Worm (Caenorhabditis elegans) whole organism, L3 larva: ENCODE measurements around the gene F25G6.8.
"Not testable (repeated sequence)": the region's sequence is repeated elsewhere in the genome, so short reads cannot be mapped to it uniquely, and the experiment has no call there.

Source experiments
- R02D3.7 ChIP-seq: fragments of 150-350 bp; optimal IDR thresholded peaks from 2 replicates; lab custom pipeline; 2014; ENCODE audit warnings: missing biosample characterization, missing genetic modification characterization
- aly-2 ChIP-seq: fragments of 150-350 bp; optimal IDR thresholded peaks from 2 replicates; lab custom pipeline; 2014; ENCODE audit warnings: missing biosample characterization, missing genetic modification characterization
- ama-1 ChIP-seq: fragments of 150-350 bp; optimal IDR thresholded peaks from 2 replicates; lab custom pipeline; 2018
- ceh-16 ChIP-seq: sonication (generic microtip); optimal IDR thresholded peaks from 2 replicates; lab custom pipeline; 2017; ENCODE audit warnings: missing biosample characterization, missing genetic modification characterization
- ceh-28 ChIP-seq: fragments of 150-350 bp; optimal IDR thresholded peaks from 2 replicates; lab custom pipeline; 2014; ENCODE audit warnings: missing biosample characterization, missing genetic modification reagents, missing genetic modification characterization
- ceh-82 ChIP-seq: fragments of 150-350 bp; optimal IDR thresholded peaks from 2 replicates; lab custom pipeline; 2014; ENCODE audit warnings: missing biosample characterization, missing genetic modification characterization
- daf-12 ChIP-seq: fragments of 150-350 bp; optimal IDR thresholded peaks from 2 replicates; lab custom pipeline; 2014; ENCODE audit warnings: missing biosample characterization, missing genetic modification reagents, missing genetic modification characterization
- egl-5 ChIP-seq: fragments of 150-350 bp; optimal IDR thresholded peaks from 2 replicates; lab custom pipeline; 2017; ENCODE audit warnings: missing biosample characterization, missing genetic modification reagents, missing genetic modification characterization, inconsistent platforms
- elt-1 ChIP-seq: fragments of 150-350 bp; optimal IDR thresholded peaks from 2 replicates; lab custom pipeline; 2014; ENCODE audit warnings: missing biosample characterization, missing genetic modification characterization
- elt-2 ChIP-seq: sonication (generic microtip); optimal IDR thresholded peaks from 2 replicates; lab custom pipeline; 2016; ENCODE audit warnings: missing genetic modification reagents, mild to moderate bottlenecking, missing genetic modification characterization, missing compliant biosample characterization
- eor-1 ChIP-seq, 2 experiments: fragments of 150-350 bp; optimal IDR thresholded peaks; 2 replicates each; lab custom pipeline; 2014 to 2018; ENCODE audit warnings: missing biosample characterization in 2 of 2, missing genetic modification characterization in 2 of 2
- fkh-10 ChIP-seq: sonication (generic microtip); optimal IDR thresholded peaks from 2 replicates; lab custom pipeline; 2017; ENCODE audit warnings: missing biosample characterization, missing genetic modification reagents, missing genetic modification characterization
- fkh-2 ChIP-seq: fragments of 150-350 bp; optimal IDR thresholded peaks from 2 replicates; lab custom pipeline; 2014; ENCODE audit warnings: missing biosample characterization, missing genetic modification reagents, missing genetic modification characterization
- fos-1 ChIP-seq: fragments of 150-350 bp; optimal IDR thresholded peaks from 2 replicates; lab custom pipeline; 2014; ENCODE audit warnings: missing biosample characterization, missing genetic modification characterization
- hmg-11 ChIP-seq: sonication (generic microtip); optimal IDR thresholded peaks from 2 replicates; lab custom pipeline; 2016; ENCODE audit warnings: missing genetic modification characterization, missing compliant biosample characterization
- lin-15B ChIP-seq: fragments of 150-350 bp; optimal IDR thresholded peaks from 2 replicates; lab custom pipeline; 2014; ENCODE audit warnings: missing biosample characterization, missing genetic modification characterization
- lsy-12 ChIP-seq: sonication (generic microtip); optimal IDR thresholded peaks from 2 replicates; lab custom pipeline; 2016; ENCODE audit warnings: mild to moderate bottlenecking, missing genetic modification characterization, missing compliant biosample characterization
- mdl-1 ChIP-seq: fragments of 150-350 bp; optimal IDR thresholded peaks from 2 replicates; lab custom pipeline; 2014; ENCODE audit warnings: missing biosample characterization, missing genetic modification characterization
- mml-1 ChIP-seq: fragments of 150-350 bp; sonication (generic microtip); optimal IDR thresholded peaks from 3 replicates; lab custom pipeline; 2014; ENCODE audit warnings: missing biosample characterization, missing genetic modification characterization
- nfya-1 ChIP-seq: sonication (generic microtip); optimal IDR thresholded peaks from 2 replicates; lab custom pipeline; 2017; ENCODE audit warnings: missing genetic modification characterization, mild to moderate bottlenecking, missing compliant biosample characterization, antibody characterized with exemption, moderate library complexity; ENCODE audit not compliant: insufficient read depth
- nhr-11 ChIP-seq: fragments of 150-350 bp; optimal IDR thresholded peaks from 2 replicates; lab custom pipeline; 2014; ENCODE audit warnings: missing biosample characterization, missing genetic modification characterization
- nhr-12 ChIP-seq: fragments of 150-350 bp; optimal IDR thresholded peaks from 2 replicates; lab custom pipeline; 2014; ENCODE audit warnings: missing biosample characterization, missing genetic modification characterization
- nhr-23 ChIP-seq: fragments of 150-350 bp; optimal IDR thresholded peaks from 2 replicates; lab custom pipeline; 2014; ENCODE audit warnings: missing biosample characterization, missing genetic modification reagents, missing genetic modification characterization
- nhr-237 ChIP-seq: fragments of 150-350 bp; optimal IDR thresholded peaks from 2 replicates; lab custom pipeline; 2014; ENCODE audit warnings: missing biosample characterization, missing genetic modification characterization
- nhr-76 ChIP-seq: fragments of 150-350 bp; sonication (generic microtip); optimal IDR thresholded peaks from 5 replicates; lab custom pipeline; 2014; ENCODE audit warnings: missing biosample characterization, missing genetic modification characterization
- nhr-77 ChIP-seq: fragments of 150-350 bp; optimal IDR thresholded peaks from 2 replicates; lab custom pipeline; 2014; ENCODE audit warnings: missing biosample characterization, missing genetic modification characterization
- pha-4 ChIP-seq: fragments of 150-350 bp; optimal IDR thresholded peaks from 2 replicates; lab custom pipeline; 2014; ENCODE audit warnings: missing biosample characterization, missing genetic modification reagents, missing genetic modification characterization
- pqm-1 ChIP-seq: fragments of 150-350 bp; optimal IDR thresholded peaks from 2 replicates; lab custom pipeline; 2017; ENCODE audit warnings: missing biosample characterization, missing genetic modification characterization, inconsistent platforms
- sea-2 ChIP-seq: fragments of 150-350 bp; sonication (generic microtip); optimal IDR thresholded peaks from 4 replicates; lab custom pipeline; 2014; ENCODE audit warnings: missing biosample characterization, missing genetic modification reagents, missing genetic modification characterization
- skn-1 ChIP-seq: fragments of 150-350 bp; optimal IDR thresholded peaks from 2 replicates; lab custom pipeline; 2014; ENCODE audit warnings: missing biosample characterization, missing genetic modification characterization
- snpc-4 ChIP-seq: fragments of 150-350 bp; optimal IDR thresholded peaks from 2 replicates; lab custom pipeline; 2014; ENCODE audit warnings: missing biosample characterization, missing genetic modification characterization
- tbx-2 ChIP-seq: sonication (generic microtip); optimal IDR thresholded peaks from 2 replicates; lab custom pipeline; 2016; ENCODE audit warnings: mild to moderate bottlenecking, missing genetic modification characterization, missing compliant biosample characterization
- unc-39 ChIP-seq: sonication (generic microtip); optimal IDR thresholded peaks from 4 replicates; lab custom pipeline; 2017; ENCODE audit warnings: missing biosample characterization, missing genetic modification characterization
- zag-1 ChIP-seq: fragments of 150-350 bp; optimal IDR thresholded peaks from 2 replicates; lab custom pipeline; 2014; ENCODE audit warnings: missing biosample characterization, missing genetic modification characterization
- ztf-11 ChIP-seq: fragments of 150-350 bp; optimal IDR thresholded peaks from 2 replicates; lab custom pipeline; 2014; ENCODE audit warnings: missing biosample characterization, missing genetic modification characterization
- ztf-4 ChIP-seq: fragments of 150-350 bp; optimal IDR thresholded peaks from 2 replicates; lab custom pipeline; 2014; ENCODE audit warnings: missing biosample characterization, missing genetic modification characterization

The F25G6.8 gene

ce11 chrV:8586920-8587319, 21.9 kb upstream of the F25G6.8 start:
- TF ChIP-seq pha-4 (peak; percentile 72), elt-2 (tag; lab: Kevin White, UChicago) (peak; percentile 67), unc-39 (tag; lab: Kevin White, UChicago) (no peak), pqm-1 (peak; percentile 4)
- TF ChIP-seq, all 47 proteins: peak for 3

ce11 chrV:8586472-8586871, 21.5 kb upstream of the F25G6.8 start:
- TF ChIP-seq ama-1 (lab: Kevin White, UChicago) (no peak), lsy-12 (no peak), mdl-1 (tag; lab: Kevin White, UChicago) (no peak), mml-1 (tag; lab: Kevin White, UChicago) (no peak), ceh-28 (no peak), R02D3.7 (tag; lab: Kevin White, UChicago) (no peak), ceh-82 (no peak), nhr-12 (tag; lab: Kevin White, UChicago) (no peak), aly-2 (tag; lab: Kevin White, UChicago) (no peak), nhr-11 (no peak), sea-2 (GFP tag; lab: Kevin White, UChicago) (no peak), egl-5 (no peak), lin-15B (no peak), nhr-77 (tag; lab: Kevin White, UChicago) (no peak), ztf-11 (tag; lab: Kevin White, UChicago) (no peak), tbx-2 (tag; lab: Kevin White, UChicago) (no peak)

DNA sequence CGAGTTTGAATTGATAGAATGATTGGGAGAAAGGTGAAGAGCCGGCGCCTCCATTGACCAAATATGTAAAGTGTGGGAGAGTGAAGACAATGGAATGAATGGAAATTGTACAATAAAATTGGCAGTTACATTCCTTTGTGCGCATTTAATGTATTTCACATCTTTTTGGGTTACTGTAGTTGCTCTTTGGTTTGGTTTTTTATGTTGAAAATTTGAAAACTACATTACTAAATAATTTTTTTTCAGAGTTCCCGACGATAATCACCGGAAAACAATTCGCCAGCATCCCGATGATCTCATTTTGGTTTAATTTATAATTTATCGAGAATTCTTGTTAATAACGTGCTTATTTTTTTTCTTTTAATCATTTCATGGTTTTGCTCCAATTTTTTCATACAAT, 16.0 kb upstream of the F25G6.8 start, which contains the start of gene C10B5.1:
Gene C10B5.1 (plus strand): TSS at position 301 of the 400 bp plus-strand sequence.
- TF ChIP-seq nhr-237 (tag; lab: Kevin White, UChicago) (no peak), ceh-28 (no peak), elt-1 (no peak), aly-2 (tag; lab: Kevin White, UChicago) (no peak), snpc-4 (tag; lab: Kevin White, UChicago) (no peak)
- TF ChIP-seq, all 47 proteins: peak for 0

- not testable (repeated sequence) for TF ChIP-seq skn-1, elt-2, nhr-12 (tag; lab: Kevin White, UChicago)
These were observed 9.8 kb upstream of the F25G6.8 start, which contains the start of gene F25G6.1 for ce11 chrV:8574762-8575161. TSS of gene F25G6.1 (plus strand) at chrV:8575062.

- TF ChIP-seq hmg-11 (tag; lab: Kevin White, UChicago) (peak; percentile 68), ceh-82 (no peak), snpc-4 (tag; lab: Kevin White, UChicago) (peak; percentile 64), nhr-76 (tag; lab: Kevin White, UChicago) (no peak), skn-1 (tag; lab: Kevin White, UChicago) (peak; percentile 10), pha-4 (no peak), nhr-237 (tag; lab: Kevin White, UChicago) (no peak), elt-2 (tag; lab: Kevin White, UChicago) (peak; percentile 38), zag-1 (tag; lab: Kevin White, UChicago) (no peak), nfya-1 (tag; lab: Kevin White, UChicago) (peak; percentile 68), lsy-12 (peak; percentile 32), ceh-16 (tag; lab: Kevin White, UChicago) (no peak), R02D3.7 (tag; lab: Kevin White, UChicago) (peak; percentile 5), lin-15B (peak; percentile 54), pqm-1 (peak; percentile 26), nhr-23 (tag; lab: Kevin White, UChicago) (peak; percentile 34), tbx-2 (tag; lab: Kevin White, UChicago) (peak; percentile 50), egl-5 (no peak)
These were observed 4.9 kb upstream of the F25G6.8 start, which contains the start of the genes F25G6.9 and symk-1 for ce11 chrV:8569841-8570361. TSS of gene F25G6.9 (minus strand) at chrV:8570000. TSS of gene symk-1 (plus strand) at chrV:8570311.

ce11 chrV:8569172-8569571, 4.2 kb upstream of the F25G6.8 start:
- no peak for TF ChIP-seq zag-1 (tag; lab: Kevin White, UChicago)
- TF ChIP-seq lin-15B = no peak
- TF ChIP-seq fos-1 (tag; lab: Kevin White, UChicago) = no peak
- no peak for TF ChIP-seq fkh-10 (GFP tag; lab: Kevin White, UChicago)
- TF ChIP-seq nhr-76 (tag; lab: Kevin White, UChicago) = no peak
- TF ChIP-seq ztf-4 (tag; lab: Kevin White, UChicago) = no peak
- TF ChIP-seq ama-1 (lab: Kevin White, UChicago) = no peak
- no peak for TF ChIP-seq snpc-4 (tag; lab: Kevin White, UChicago)
- TF ChIP-seq fkh-2 (tag; lab: Kevin White, UChicago) = no peak
- TF ChIP-seq nhr-11 = no peak
- TF ChIP-seq daf-12 = no peak
- TF ChIP-seq tbx-2 (tag; lab: Kevin White, UChicago) = no peak
- TF ChIP-seq lsy-12 = no peak
- no peak for TF ChIP-seq mdl-1 (tag; lab: Kevin White, UChicago)
- no peak for TF ChIP-seq eor-1 (tag; optimal IDR thresholded peaks at IDR 0.05; lab: Kevin White, UChicago)
- no peak for TF ChIP-seq elt-2 (tag; lab: Kevin White, UChicago)
- TF ChIP-seq nhr-237 (tag; lab: Kevin White, UChicago) = no peak
